Fruit fly (Drosophila melanogaster) S2 (cell line): ENCODE data around the gene obst-B.

Source experiments
- CG8478 ChIP-seq: fragments of >200 bp; optimal IDR thresholded peaks from 2 replicates; lab custom pipeline; 2018
- CTCF ChIP-seq, 2 experiments: fragments of >200 bp; optimal IDR thresholded peaks; 2 replicates each; lab custom pipeline; 2018

dm6 chr2L:10053583-10054263 is 21.2 kb downstream of the obst-B start, which contains the start of gene Cpr31A:
- TF ChIP-seq CTCF (optimal IDR thresholded peaks at IDR 0.05; lab: Kevin White, UChicago), result peak; percentile 59 to 63
- TF ChIP-seq CG8478 (lab: Kevin White, UChicago), result no peak
